Worm (Caenorhabditis elegans): ENCODE results near the gene daf-37.

Gene daf-37

ce11 chrII:6247011-6247410, 39.0 kb upstream of the daf-37 start, which contains the start of gene T24H7.2:
Gene T24H7.2, plus strand, starts transcription at chrII:6247311.
- TF ChIP-seq attf-6 (GFP tag; IDR thresholded peaks at IDR 0.05) (no peak), nfyb-1 (GFP tag; IDR thresholded peaks at IDR 0.05) (no peak), ztf-18 (tag; optimal IDR thresholded peaks at IDR 0.05) (no peak), ekl-4 (GFP tag; IDR thresholded peaks at IDR 0.05) (no peak), F10E7.11 (tag; optimal IDR thresholded peaks at IDR 0.05) (no peak), attf-5 (GFP tag; optimal IDR thresholded peaks at IDR 0.05) (no peak), ztf-22 (GFP tag; optimal IDR thresholded peaks at IDR 0.05) (no peak), ceh-100 (GFP tag; IDR thresholded peaks at IDR 0.05) (no peak), Y95B8A.8 (GFP tag; IDR thresholded peaks at IDR 0.05) (no peak), snpc-4 (GFP tag; optimal IDR thresholded peaks at IDR 0.05) (no peak), snpc-4 (tag; optimal IDR thresholded peaks at IDR 0.05) (no peak)

ce11 chrII:6246054-6246453, 38.0 kb upstream of the daf-37 start, which contains the start of gene lelo-1:
Gene lelo-1, plus strand, starts transcription at chrII:6246354.
- TF ChIP-seq fkh-3 (tag; optimal IDR thresholded peaks at IDR 0.05) (no peak), F33H1.4 (GFP tag; IDR thresholded peaks at IDR 0.05) (no peak), egl-44 (GFP tag; IDR thresholded peaks at IDR 0.05) (no peak), snpc-4 (GFP tag; optimal IDR thresholded peaks at IDR 0.05) (no peak), snpc-4 (tag; optimal IDR thresholded peaks at IDR 0.05) (no peak), nfya-2 (GFP tag; IDR thresholded peaks at IDR 0.05) (no peak), K12H6.12 (tag; optimal IDR thresholded peaks at IDR 0.05) (no peak), ceh-40 (GFP tag; IDR thresholded peaks at IDR 0.05) (no peak), nfya-1 (tag; optimal IDR thresholded peaks at IDR 0.05; ENCODE audit: borderline replicate concordance, insufficient read depth) (no peak), F39B2.1 (GFP tag; IDR thresholded peaks at IDR 0.05) (no peak), nhr-27 (tag; optimal IDR thresholded peaks at IDR 0.05) (no peak)

- no peak for TF ChIP-seq lir-1 (GFP tag; conservative IDR thresholded peaks at IDR 0.05)
Measured at ce11 chrII:6245199-6245702, 37.2 kb upstream of the daf-37 start, which contains the start of gene blos-4. Gene blos-4, plus strand, starts transcription at chrII:6245249.

ce11 chrII:6244171-6244570, 36.2 kb upstream of the daf-37 start, which contains the start of gene tat-4:
Gene tat-4, minus strand, starts transcription at chrII:6244287.
- peak; percentile 73 for TF ChIP-seq nhr-80 (tag; optimal IDR thresholded peaks at IDR 0.05)
- no peak for TF ChIP-seq ekl-4 (GFP tag; IDR thresholded peaks at IDR 0.05)

ce11 chrII:6241758-6242157, 33.7 kb upstream of the daf-37 start, which contains the start of gene T24H7.8:
Gene T24H7.8, plus strand, starts transcription at chrII:6242058.
- TF ChIP-seq madf-6 (GFP tag; IDR thresholded peaks at IDR 0.05), result no peak
- TF ChIP-seq akir-1 (GFP tag; optimal IDR thresholded peaks at IDR 0.05), result no peak
- TF ChIP-seq ceh-40 (GFP tag; IDR thresholded peaks at IDR 0.05), result no peak
- no peak for TF ChIP-seq F10E7.11 (tag; optimal IDR thresholded peaks at IDR 0.05)
- TF ChIP-seq die-1 (tag; optimal IDR thresholded peaks at IDR 0.05), result no peak
- TF ChIP-seq ceh-58 (GFP tag; IDR thresholded peaks at IDR 0.05), result no peak
- TF ChIP-seq rec-8 (tag; optimal IDR thresholded peaks at IDR 0.05), result no peak
- TF ChIP-seq B0019.2 (GFP tag; conservative IDR thresholded peaks at IDR 0.05), result no peak
- no peak for TF ChIP-seq ztf-3 (GFP tag; optimal IDR thresholded peaks at IDR 0.05)
- TF ChIP-seq bed-2 (GFP tag; IDR thresholded peaks at IDR 0.05), result no peak
- TF ChIP-seq tlf-1 (GFP tag; optimal IDR thresholded peaks at IDR 0.05), result no peak
- no peak for TF ChIP-seq ama-1 (optimal IDR thresholded peaks at IDR 0.05)
- no peak for TF ChIP-seq ama-1 (GFP tag; optimal IDR thresholded peaks at IDR 0.05)
